Worm (Caenorhabditis elegans) whole organism, L2 larva: ENCODE results near the gene T28D6.3.

Source experiments
- C34F6.9 ChIP-seq: fragments of 150-350 bp; optimal IDR thresholded peaks from 2 replicates; lab custom pipeline; 2014; ENCODE audit warnings: missing biosample characterization, missing genetic modification characterization
- F13H6.1 ChIP-seq: sonication (generic microtip); optimal IDR thresholded peaks from 2 replicates; lab custom pipeline; 2016; ENCODE audit warnings: missing genetic modification characterization, missing compliant biosample characterization
- R02D3.7 ChIP-seq: fragments of 150-350 bp; optimal IDR thresholded peaks from 2 replicates; lab custom pipeline; 2014; ENCODE audit warnings: missing biosample characterization, missing genetic modification characterization
- Y55F3AM.14 ChIP-seq: fragments of 200-800 bp; sonication (Bioruptor generic); optimal IDR thresholded peaks from 2 replicates; lab custom pipeline; 2018; ENCODE audit warnings: mild to moderate bottlenecking, missing genetic modification characterization, missing compliant biosample characterization
- ZK546.5 ChIP-seq: sonication (generic microtip); optimal IDR thresholded peaks from 2 replicates; lab custom pipeline; 2017; ENCODE audit warnings: missing biosample characterization, missing genetic modification characterization
- alr-1 ChIP-seq: fragments of 150-350 bp; optimal IDR thresholded peaks from 2 replicates; lab custom pipeline; 2014; ENCODE audit warnings: missing biosample characterization, missing genetic modification characterization
- aly-2 ChIP-seq: fragments of 150-350 bp; optimal IDR thresholded peaks from 2 replicates; lab custom pipeline; 2014; ENCODE audit warnings: missing biosample characterization, missing genetic modification characterization
- ama-1 ChIP-seq: fragments of 150-350 bp; optimal IDR thresholded peaks from 2 replicates; lab custom pipeline; 2018; ENCODE audit warnings: inconsistent platforms
- blmp-1 ChIP-seq: sonication (generic microtip); optimal IDR thresholded peaks from 2 replicates; lab custom pipeline; 2017; ENCODE audit warnings: missing genetic modification characterization, mild to moderate bottlenecking, missing compliant biosample characterization, antibody characterized with exemption, moderate library complexity; ENCODE audit not compliant: insufficient read depth
- ceh-16 ChIP-seq: fragments of 150-350 bp; optimal IDR thresholded peaks from 2 replicates; lab custom pipeline; 2014; ENCODE audit warnings: missing biosample characterization, missing genetic modification characterization
- ceh-82 ChIP-seq: fragments of 150-350 bp; optimal IDR thresholded peaks from 2 replicates; lab custom pipeline; 2014; ENCODE audit warnings: missing biosample characterization, missing genetic modification characterization
- crh-2 ChIP-seq: sonication (generic microtip); optimal IDR thresholded peaks from 2 replicates; lab custom pipeline; 2017; ENCODE audit warnings: missing biosample characterization, missing genetic modification characterization
- dmd-4 ChIP-seq: sonication (generic microtip); optimal IDR thresholded peaks from 2 replicates; lab custom pipeline; 2017; ENCODE audit warnings: missing biosample characterization, missing genetic modification characterization
- egl-27 ChIP-seq: sonication (generic microtip); optimal IDR thresholded peaks from 3 replicates; lab custom pipeline; 2017; ENCODE audit warnings: missing biosample characterization, missing genetic modification reagents, missing genetic modification characterization
- elt-1 ChIP-seq: fragments of 150-350 bp; optimal IDR thresholded peaks from 2 replicates; lab custom pipeline; 2014; ENCODE audit warnings: missing biosample characterization, missing genetic modification characterization
- elt-3 ChIP-seq: sonication (generic microtip); optimal IDR thresholded peaks from 2 replicates; lab custom pipeline; 2017; ENCODE audit warnings: missing biosample characterization, missing genetic modification characterization
- fos-1 ChIP-seq: fragments of 150-350 bp; optimal IDR thresholded peaks from 2 replicates; lab custom pipeline; 2014; ENCODE audit warnings: missing biosample characterization, missing genetic modification characterization
- gmeb-1 ChIP-seq: fragments of 150-350 bp; optimal IDR thresholded peaks from 2 replicates; lab custom pipeline; 2014; ENCODE audit warnings: missing biosample characterization, missing genetic modification characterization
- lin-11 ChIP-seq: fragments of 150-350 bp; sonication (generic microtip); optimal IDR thresholded peaks from 2 replicates; lab custom pipeline; 2014; ENCODE audit warnings: missing biosample characterization, missing genetic modification characterization, inconsistent platforms, mixed read lengths
- lin-13 ChIP-seq: fragments of 150-350 bp; optimal IDR thresholded peaks from 2 replicates; lab custom pipeline; 2014; ENCODE audit warnings: missing biosample characterization, missing genetic modification reagents, missing genetic modification characterization
- lsy-2 ChIP-seq, 2 experiments: fragments of 150-350 bp in 1 of 2; sonication (generic microtip) in 1 of 2; optimal IDR thresholded peaks; 2 replicates each; lab custom pipeline; 2014 to 2017; ENCODE audit warnings: missing biosample characterization in 2 of 2, missing genetic modification characterization in 2 of 2
- mab-5 ChIP-seq: fragments of 150-350 bp; optimal IDR thresholded peaks from 2 replicates; lab custom pipeline; 2014; ENCODE audit warnings: missing biosample characterization, missing genetic modification characterization
- mbf-1 ChIP-seq: sonication (generic microtip); optimal IDR thresholded peaks from 2 replicates; lab custom pipeline; 2017; ENCODE audit warnings: missing biosample characterization, missing genetic modification characterization
- mdl-1 ChIP-seq, 2 experiments: fragments of 150-350 bp in 1 of 2; sonication (generic microtip) in 1 of 2; optimal IDR thresholded peaks; 2 replicates each; lab custom pipeline; 2017; ENCODE audit warnings: missing biosample characterization in 2 of 2, missing genetic modification characterization in 2 of 2
- nhr-11 ChIP-seq: fragments of 150-350 bp; optimal IDR thresholded peaks from 2 replicates; lab custom pipeline; 2014; ENCODE audit warnings: missing biosample characterization, missing genetic modification characterization
- nhr-12 ChIP-seq: fragments of 150-350 bp; optimal IDR thresholded peaks from 2 replicates; lab custom pipeline; 2014; ENCODE audit warnings: missing biosample characterization, missing genetic modification characterization
- nhr-129 ChIP-seq: fragments of 150-350 bp; optimal IDR thresholded peaks from 2 replicates; lab custom pipeline; 2014; ENCODE audit warnings: missing biosample characterization, missing genetic modification characterization
- nhr-21 ChIP-seq: fragments of 150-350 bp; optimal IDR thresholded peaks from 2 replicates; lab custom pipeline; 2014; ENCODE audit warnings: missing biosample characterization, missing genetic modification characterization
- nhr-237 ChIP-seq: fragments of 150-350 bp; optimal IDR thresholded peaks from 2 replicates; lab custom pipeline; 2014; ENCODE audit warnings: missing biosample characterization, missing genetic modification characterization
- nhr-25 ChIP-seq: fragments of 150-350 bp; sonication (generic microtip); optimal IDR thresholded peaks from 3 replicates; lab custom pipeline; 2014; ENCODE audit warnings: missing biosample characterization, missing genetic modification characterization
- nhr-77 ChIP-seq: fragments of 150-350 bp; optimal IDR thresholded peaks from 2 replicates; lab custom pipeline; 2014; ENCODE audit warnings: missing biosample characterization, missing genetic modification characterization
- peb-1 ChIP-seq: fragments of 150-350 bp; optimal IDR thresholded peaks from 2 replicates; lab custom pipeline; 2014; ENCODE audit warnings: missing biosample characterization, missing genetic modification characterization
- sem-4 ChIP-seq: fragments of 150-350 bp; optimal IDR thresholded peaks from 2 replicates; lab custom pipeline; 2014; ENCODE audit warnings: missing biosample characterization, missing genetic modification reagents, missing genetic modification characterization
- skn-1 ChIP-seq: sonication (generic microtip); optimal IDR thresholded peaks from 2 replicates; lab custom pipeline; 2017; ENCODE audit warnings: missing biosample characterization, missing genetic modification characterization
- sma-3 ChIP-seq: sonication (generic microtip); optimal IDR thresholded peaks from 2 replicates; lab custom pipeline; 2016; ENCODE audit warnings: missing genetic modification reagents, missing genetic modification characterization, missing compliant biosample characterization
- sma-9 ChIP-seq, 2 experiments: fragments of 150-350 bp in 1 of 2; sonication (generic microtip) in 1 of 2; optimal IDR thresholded peaks; 2 replicates each; lab custom pipeline; 2014 to 2016; ENCODE audit warnings: missing genetic modification characterization in 2 of 2, mild to moderate bottlenecking in 1 of 2, missing biosample characterization in 1 of 2, missing compliant biosample characterization in 1 of 2, missing genetic modification reagents in 1 of 2, moderate library complexity in 1 of 2
- unc-39 ChIP-seq: fragments of 150-350 bp; optimal IDR thresholded peaks from 2 replicates; lab custom pipeline; 2014; ENCODE audit warnings: missing biosample characterization, missing genetic modification characterization
- unc-55 ChIP-seq: fragments of 150-350 bp; sonication (generic microtip); optimal IDR thresholded peaks from 3 replicates; lab custom pipeline; 2014; ENCODE audit warnings: missing biosample characterization, missing genetic modification reagents, missing genetic modification characterization
- unc-62 ChIP-seq: fragments of 150-350 bp; optimal IDR thresholded peaks from 2 replicates; lab custom pipeline; 2014; ENCODE audit warnings: missing biosample characterization, missing genetic modification reagents, missing genetic modification characterization
- zag-1 ChIP-seq: fragments of 150-350 bp; optimal IDR thresholded peaks from 2 replicates; lab custom pipeline; 2014; ENCODE audit warnings: missing biosample characterization, missing genetic modification characterization
- ztf-1 ChIP-seq: fragments of 200-800 bp; sonication (Bioruptor generic); conservative IDR thresholded peaks from 2 replicates; pipeline ENCODE4 v1.3.6; 2022; ENCODE audit warnings: missing genetic modification characterization, missing compliant biosample characterization
- ztf-11 ChIP-seq: sonication (generic microtip); optimal IDR thresholded peaks from 2 replicates; lab custom pipeline; 2017; ENCODE audit warnings: missing biosample characterization, missing genetic modification characterization
- ztf-4 ChIP-seq: fragments of 150-350 bp; optimal IDR thresholded peaks from 2 replicates; lab custom pipeline; 2014; ENCODE audit warnings: missing biosample characterization, missing genetic modification characterization

The T28D6.3 gene

DNA sequence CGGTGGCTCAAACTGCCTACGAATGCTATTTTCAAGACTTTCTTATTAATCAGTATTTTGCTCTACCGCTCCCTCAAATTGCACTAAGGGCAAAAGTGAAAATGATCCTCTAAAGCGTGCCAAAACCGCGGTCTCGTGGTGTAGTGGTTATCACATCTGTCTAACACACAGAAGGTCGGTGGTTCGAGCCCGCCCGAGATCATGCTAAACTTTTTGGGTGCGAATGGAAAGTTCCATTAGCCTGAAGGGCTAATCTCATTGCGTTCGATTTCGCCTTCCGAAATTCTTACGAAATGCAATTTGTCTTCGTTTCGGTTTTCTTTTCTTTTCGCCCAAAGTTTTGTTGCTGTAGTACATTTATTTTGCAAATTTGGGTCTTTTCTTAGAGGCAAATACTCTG, 13.1 kb upstream of the T28D6.3 start (continued):
- TF ChIP-seq fos-1 (tag; lab: Kevin White, UChicago) (peak; percentile 25), unc-39 (tag; lab: Kevin White, UChicago) (no peak), mab-5 (no peak), C34F6.9 (tag; lab: Kevin White, UChicago) (peak; percentile 42), gmeb-1 (tag; lab: Kevin White, UChicago) (no peak), nhr-129 (tag; lab: Kevin White, UChicago) (peak; percentile 63), elt-3 (tag; lab: Kevin White, UChicago) (no peak), skn-1 (tag; lab: Kevin White, UChicago) (no peak), zag-1 (no peak), egl-27 (tag; lab: Kevin White, UChicago) (no peak), unc-55 (GFP tag; lab: Kevin White, UChicago) (no peak), nhr-21 (tag; lab: Kevin White, UChicago) (no peak), R02D3.7 (tag; lab: Kevin White, UChicago) (no peak), nhr-11 (tag; lab: Kevin White, UChicago) (no peak), nhr-77 (tag; lab: Kevin White, UChicago) (no peak), crh-2 (tag; lab: Kevin White, UChicago) (peak; percentile 28), lin-11 (tag; lab: Kevin White, UChicago) (no peak), ztf-1 (GFP tag; lab: Robert Waterston, UW) (no peak), sma-9 (GFP tag; optimal IDR thresholded peaks at IDR 0.05; lab: Kevin White, UChicago) (peak; percentile 7), sma-9 (tag; optimal IDR thresholded peaks at IDR 0.05; lab: Kevin White, UChicago) (no peak), peb-1 (tag; lab: Kevin White, UChicago) (no peak)

ce11 chrIII:11355758-11356323, 10.7 kb upstream of the T28D6.3 start:
- TF ChIP-seq aly-2 (no peak), lsy-2 (tag; optimal IDR thresholded peaks at IDR 0.05; lab: Kevin White, UChicago) (no peak), F13H6.1 (tag; lab: Kevin White, UChicago) (no peak)

ce11 chrIII:11357418-11357817, 9.1 kb upstream of the T28D6.3 start:
- TF ChIP-seq sma-3 (GFP tag; lab: Kevin White, UChicago) = no peak
- no peak for TF ChIP-seq mab-5
- no peak for TF ChIP-seq unc-39 (tag; lab: Kevin White, UChicago)
- TF ChIP-seq gmeb-1 (tag; lab: Kevin White, UChicago) = peak; percentile 30
- no peak for TF ChIP-seq lin-13 (GFP tag; lab: Kevin White, UChicago)
- TF ChIP-seq nhr-77 (tag; lab: Kevin White, UChicago) = no peak
- no peak for TF ChIP-seq dmd-4 (tag; lab: Kevin White, UChicago)
- TF ChIP-seq ztf-1 (GFP tag; lab: Robert Waterston, UW) = no peak
- TF ChIP-seq nhr-25 = no peak
- no peak for TF ChIP-seq mbf-1 (tag; lab: Kevin White, UChicago)
- no peak for TF ChIP-seq nhr-11 (tag; lab: Kevin White, UChicago)
- TF ChIP-seq elt-3 (tag; lab: Kevin White, UChicago) = no peak
- no peak for TF ChIP-seq skn-1 (tag; lab: Kevin White, UChicago)
- no peak for TF ChIP-seq Y55F3AM.14
- TF ChIP-seq C34F6.9 (tag; lab: Kevin White, UChicago) = no peak
- no peak for TF ChIP-seq sem-4 (tag; lab: Kevin White, UChicago)
- no peak for TF ChIP-seq ztf-4 (tag; lab: Kevin White, UChicago)
- TF ChIP-seq ama-1 (lab: Kevin White, UChicago) = no peak
- TF ChIP-seq aly-2 = no peak
- peak; percentile 30 for TF ChIP-seq crh-2 (tag; lab: Kevin White, UChicago)
- TF ChIP-seq ztf-11 (tag; lab: Kevin White, UChicago) = no peak
- TF ChIP-seq unc-62 (GFP tag; lab: Kevin White, UChicago) = no peak
- no peak for TF ChIP-seq elt-1 (tag; lab: Kevin White, UChicago)
- no peak for TF ChIP-seq ceh-82 (tag; lab: Kevin White, UChicago)
- TF ChIP-seq nhr-129 (tag; lab: Kevin White, UChicago) = no peak
- TF ChIP-seq alr-1 = no peak
- no peak for TF ChIP-seq mdl-1 (tag; optimal IDR thresholded peaks at IDR 0.05; lab: Kevin White, UChicago)
- peak; percentile 24 for TF ChIP-seq fos-1 (tag; lab: Kevin White, UChicago)
- no peak for TF ChIP-seq lin-11 (tag; lab: Kevin White, UChicago)
- TF ChIP-seq sma-9 (GFP tag; optimal IDR thresholded peaks at IDR 0.05; lab: Kevin White, UChicago) = peak; percentile 13
- no peak for TF ChIP-seq sma-9 (tag; optimal IDR thresholded peaks at IDR 0.05; lab: Kevin White, UChicago)
- peak; percentile 3 for TF ChIP-seq F13H6.1 (tag; lab: Kevin White, UChicago)
- no peak for TF ChIP-seq blmp-1
- TF ChIP-seq egl-27 (tag; lab: Kevin White, UChicago) = no peak
- TF ChIP-seq ZK546.5 (tag; lab: Kevin White, UChicago) = no peak
- TF ChIP-seq ceh-16 (tag; lab: Kevin White, UChicago) = no peak
- no peak for TF ChIP-seq nhr-12 (tag; lab: Kevin White, UChicago)
- no peak for TF ChIP-seq R02D3.7 (tag; lab: Kevin White, UChicago)
- TF ChIP-seq unc-55 (GFP tag; lab: Kevin White, UChicago) = no peak
- no peak for TF ChIP-seq nhr-21 (tag; lab: Kevin White, UChicago)
- TF ChIP-seq nhr-237 (tag; lab: Kevin White, UChicago) = no peak
